Worm (Caenorhabditis elegans) whole organism, L3 larva: ENCODE measurements around the gene Y47D3A.14.

Experiments
- ceh-82 ChIP-seq: fragments of 150-350 bp; optimal IDR thresholded peaks from 2 replicates; lab custom pipeline; 2014; ENCODE audit warnings: missing biosample characterization, missing genetic modification characterization
- ceh-9 ChIP-seq: sonication (generic microtip); optimal IDR thresholded peaks from 2 replicates; lab custom pipeline; 2018; ENCODE audit warnings: missing biosample characterization, missing genetic modification characterization
- egl-27 ChIP-seq: sonication (generic microtip); optimal IDR thresholded peaks from 4 replicates; lab custom pipeline; 2017; ENCODE audit warnings: missing biosample characterization, missing genetic modification reagents, missing genetic modification characterization
- elt-2 ChIP-seq: sonication (generic microtip); optimal IDR thresholded peaks from 2 replicates; lab custom pipeline; 2016; ENCODE audit warnings: missing genetic modification reagents, mild to moderate bottlenecking, missing genetic modification characterization, missing compliant biosample characterization
- fkh-10 ChIP-seq: sonication (generic microtip); optimal IDR thresholded peaks from 2 replicates; lab custom pipeline; 2017; ENCODE audit warnings: missing biosample characterization, missing genetic modification reagents, missing genetic modification characterization
- lin-15B ChIP-seq: fragments of 150-350 bp; optimal IDR thresholded peaks from 2 replicates; lab custom pipeline; 2014; ENCODE audit warnings: missing biosample characterization, missing genetic modification characterization
- mml-1 ChIP-seq: fragments of 150-350 bp; sonication (generic microtip); optimal IDR thresholded peaks from 3 replicates; lab custom pipeline; 2014; ENCODE audit warnings: missing biosample characterization, missing genetic modification characterization
- nfya-1 ChIP-seq: sonication (generic microtip); optimal IDR thresholded peaks from 2 replicates; lab custom pipeline; 2017; ENCODE audit warnings: missing genetic modification characterization, mild to moderate bottlenecking, missing compliant biosample characterization, antibody characterized with exemption, moderate library complexity; ENCODE audit not compliant: insufficient read depth
- pha-4 ChIP-seq: fragments of 150-350 bp; optimal IDR thresholded peaks from 2 replicates; lab custom pipeline; 2014; ENCODE audit warnings: missing biosample characterization, missing genetic modification reagents, missing genetic modification characterization
- pqm-1 ChIP-seq: fragments of 150-350 bp; optimal IDR thresholded peaks from 2 replicates; lab custom pipeline; 2017; ENCODE audit warnings: missing biosample characterization, missing genetic modification characterization, inconsistent platforms

Y47D3A.14 gene

ce11 chrIII:11194123-11194522, 42.5 kb downstream of the Y47D3A.14 start:
- no peak for TF ChIP-seq pha-4
- TF ChIP-seq fkh-10: no peak
- no peak for TF ChIP-seq nfya-1 (tag; lab: Kevin White, UChicago)
- TF ChIP-seq, all 47 proteins: peak for 0

- TF ChIP-seq mml-1 (no peak), elt-2 (peak; percentile 75)
These were observed 43.4 kb downstream of the Y47D3A.14 start for ce11 chrIII:11193251-11193650.

- no peak for TF ChIP-seq ceh-82
- no peak for TF ChIP-seq egl-27 (tag; lab: Kevin White, UChicago)
- peak; percentile 38 for TF ChIP-seq pqm-1 (tag; lab: Kevin White, UChicago)
- peak; percentile 72 for TF ChIP-seq elt-2
- TF ChIP-seq nfya-1 (tag; lab: Kevin White, UChicago): peak; percentile 42
- TF ChIP-seq ceh-9: no peak
- no peak for TF ChIP-seq mml-1
- no peak for TF ChIP-seq lin-15B
These were observed 48.5 kb downstream of the Y47D3A.14 start for ce11 chrIII:11188132-11188531.
